Worm (Caenorhabditis elegans) whole organism, mixed stage, embryonic: ENCODE data around the gene inos-1.

ENCODE experiments used
- bed-3 ChIP-seq: fragments of 200-800 bp; sonication (Bioruptor generic); optimal IDR thresholded peaks from 3 replicates; lab custom pipeline; 2018; ENCODE audit warnings: mild to moderate bottlenecking, missing genetic modification characterization, moderate library complexity, missing compliant biosample characterization
- blmp-1 ChIP-seq: fragments of 150-350 bp; optimal IDR thresholded peaks from 2 replicates; lab custom pipeline; 2014; ENCODE audit warnings: missing biosample characterization, missing genetic modification characterization
- ceh-83 ChIP-seq: fragments of 200-800 bp; sonication (Bioruptor generic); optimal IDR thresholded peaks from 2 replicates; lab custom pipeline; 2018; ENCODE audit warnings: mild to moderate bottlenecking, missing genetic modification characterization, missing compliant biosample characterization
- ces-1 ChIP-seq: fragments of 150-350 bp; optimal IDR thresholded peaks from 2 replicates; lab custom pipeline; 2014; ENCODE audit warnings: missing biosample characterization, missing genetic modification reagents, missing genetic modification characterization
- elt-1 ChIP-seq: sonication (generic microtip); optimal IDR thresholded peaks from 2 replicates; lab custom pipeline; 2017; ENCODE audit warnings: missing genetic modification characterization, mild to moderate bottlenecking, missing compliant biosample characterization, antibody characterized with exemption, moderate library complexity, borderline replicate concordance; ENCODE audit not compliant: insufficient read depth
- lsy-2 ChIP-seq: fragments of 150-350 bp; optimal IDR thresholded peaks from 2 replicates; lab custom pipeline; 2014; ENCODE audit warnings: missing biosample characterization, missing genetic modification characterization
- nhr-2 ChIP-seq: fragments of 150-350 bp; optimal IDR thresholded peaks from 2 replicates; lab custom pipeline; 2014; ENCODE audit warnings: missing biosample characterization, missing genetic modification characterization
- nhr-237 ChIP-seq: fragments of 150-350 bp; optimal IDR thresholded peaks from 2 replicates; lab custom pipeline; 2014; ENCODE audit warnings: missing biosample characterization, missing genetic modification characterization
- nhr-28 ChIP-seq: fragments of 150-350 bp; optimal IDR thresholded peaks from 2 replicates; lab custom pipeline; 2014; ENCODE audit warnings: missing biosample characterization, missing genetic modification characterization
- nhr-76 ChIP-seq: sonication (generic microtip); optimal IDR thresholded peaks from 2 replicates; lab custom pipeline; 2017; ENCODE audit warnings: missing biosample characterization, missing genetic modification characterization
- pha-4 ChIP-seq: fragments of 150-350 bp; optimal IDR thresholded peaks from 2 replicates; lab custom pipeline; 2018; ENCODE audit warnings: missing biosample characterization, missing genetic modification reagents, missing genetic modification characterization
- snpc-4 ChIP-seq: fragments of 150-350 bp; optimal IDR thresholded peaks from 2 replicates; lab custom pipeline; 2014; ENCODE audit warnings: missing biosample characterization, missing genetic modification characterization
- unc-39 ChIP-seq: fragments of 150-350 bp; optimal IDR thresholded peaks from 2 replicates; lab custom pipeline; 2014; ENCODE audit warnings: missing biosample characterization, missing genetic modification characterization
- ztf-11 ChIP-seq: fragments of 150-350 bp; optimal IDR thresholded peaks from 2 replicates; lab custom pipeline; 2014; ENCODE audit warnings: missing biosample characterization, missing genetic modification characterization

ce11 chrII:11675877-11676473 is 24.1 kb downstream of the inos-1 start, which contains the start of the genes trr-1 and C47D12.2:
- no peak for TF ChIP-seq snpc-4 (tag; lab: Kevin White, UChicago)
- TF ChIP-seq nhr-237 (tag; lab: Kevin White, UChicago): no peak
- no peak for TF ChIP-seq unc-39 (tag; lab: Kevin White, UChicago)
- no peak for TF ChIP-seq nhr-2 (tag; lab: Kevin White, UChicago)
- TF ChIP-seq blmp-1 (tag; lab: Kevin White, UChicago): no peak
- no peak for TF ChIP-seq ces-1
- TF ChIP-seq pha-4 (tag; lab: Kevin White, UChicago): peak; percentile 49
- no peak for TF ChIP-seq ztf-11 (tag; lab: Kevin White, UChicago)
- no peak for TF ChIP-seq elt-1 (tag; lab: Kevin White, UChicago)
- TF ChIP-seq nhr-76: no peak
- no peak for TF ChIP-seq bed-3
- no peak for TF ChIP-seq nhr-28 (tag; lab: Kevin White, UChicago)
- TF ChIP-seq ceh-83 (GFP tag; lab: Kevin White, UChicago): no peak
- TF ChIP-seq lsy-2 (tag; lab: Kevin White, UChicago): no peak
